Worm (Caenorhabditis elegans) whole organism, early embryonic: Measurements from ENCODE around the gene F42G2.7.

Experiments used
- B0310.2 ChIP-seq: sonication (generic microtip); optimal IDR thresholded peaks from 2 replicates; lab custom pipeline; 2016; ENCODE audit warnings: mild to moderate bottlenecking, missing genetic modification characterization, missing compliant biosample characterization
- F13C5.2 ChIP-seq: sonication (generic microtip); optimal IDR thresholded peaks from 2 replicates; lab custom pipeline; 2017; ENCODE audit warnings: mild to moderate bottlenecking, missing genetic modification characterization, inconsistent platforms, missing compliant biosample characterization
- aly-1 ChIP-seq: sonication (generic microtip); optimal IDR thresholded peaks from 2 replicates; lab custom pipeline; 2016; ENCODE audit warnings: missing genetic modification characterization, missing compliant biosample characterization
- ama-1 ChIP-seq: fragments of 150-350 bp; optimal IDR thresholded peaks from 2 replicates; lab custom pipeline; 2014
- ceh-13 ChIP-seq: fragments of 200-800 bp; sonication (Bioruptor generic); optimal IDR thresholded peaks from 2 replicates; lab custom pipeline; 2018; ENCODE audit warnings: mild to moderate bottlenecking, missing genetic modification characterization, missing compliant biosample characterization
- ceh-36 ChIP-seq: sonication (generic microtip); optimal IDR thresholded peaks from 2 replicates; lab custom pipeline; 2016; ENCODE audit warnings: missing genetic modification characterization, inconsistent platforms, missing compliant biosample characterization
- ets-7 ChIP-seq: sonication (generic microtip); optimal IDR thresholded peaks from 2 replicates; lab custom pipeline; 2016; ENCODE audit warnings: missing genotype, missing genetic modification characterization, missing compliant biosample characterization
- flt-1 ChIP-seq: fragments of 200-800 bp; sonication (Bioruptor generic); IDR thresholded peaks from 2 replicates; pipeline ENCODE4 v1.3.6; 2022; ENCODE audit warnings: missing genetic modification characterization, missing compliant biosample characterization
- hmbx-1 ChIP-seq: sonication (generic microtip); optimal IDR thresholded peaks from 2 replicates; lab custom pipeline; 2016; ENCODE audit warnings: mild to moderate bottlenecking, missing genetic modification characterization, missing compliant biosample characterization
- hnd-1 ChIP-seq: sonication (generic microtip); optimal IDR thresholded peaks from 2 replicates; lab custom pipeline; 2016; ENCODE audit warnings: missing genetic modification characterization, missing compliant biosample characterization
- pes-1 ChIP-seq: fragments of 200-800 bp; sonication (Bioruptor generic); IDR thresholded peaks from 2 replicates; pipeline ENCODE4 v1.3.6; 2022; ENCODE audit warnings: missing genetic modification reagents, missing genetic modification characterization, missing compliant biosample characterization
- scrt-1 ChIP-seq: fragments of 200-800 bp; sonication (Bioruptor generic); IDR thresholded peaks from 2 replicates; pipeline ENCODE4 v1.3.6; 2022; ENCODE audit warnings: missing genetic modification characterization, missing compliant biosample characterization
- tbx-11 ChIP-seq: fragments of 200-800 bp; sonication (Bioruptor generic); IDR thresholded peaks from 2 replicates; pipeline ENCODE4 v1.3.6; 2022; ENCODE audit warnings: missing genetic modification characterization, missing compliant biosample characterization
- tra-4 ChIP-seq: sonication (generic microtip); optimal IDR thresholded peaks from 2 replicates; lab custom pipeline; 2017; ENCODE audit warnings: missing genetic modification characterization, missing compliant biosample characterization

DNA sequence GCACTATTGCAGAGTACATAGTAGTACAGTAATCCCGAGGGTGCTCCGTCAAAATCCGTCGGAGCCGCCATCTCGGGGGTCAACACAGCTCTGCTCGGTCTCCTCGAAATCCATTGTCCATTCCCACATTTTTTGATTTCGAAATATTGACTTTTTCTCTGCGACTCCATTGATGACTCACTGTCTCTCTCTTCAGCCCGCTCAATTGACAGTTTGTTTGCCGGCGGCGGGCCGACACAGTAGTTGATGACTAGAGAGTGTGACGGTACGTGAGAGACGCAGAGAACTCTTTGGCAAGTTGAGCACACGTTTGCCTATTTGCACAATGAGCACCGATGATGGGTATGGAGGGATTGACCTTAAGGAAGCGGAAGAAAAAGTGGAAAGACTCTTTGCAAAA is 36.9 kb downstream of the F42G2.7 start:
- no peak for TF ChIP-seq tbx-11 (GFP tag; lab: Robert Waterston, UW)
- TF ChIP-seq flt-1 (GFP tag; lab: Robert Waterston, UW): no peak
- TF ChIP-seq ama-1 (lab: Kevin White, UChicago): no peak
- no peak for TF ChIP-seq ets-7 (tag; lab: Kevin White, UChicago)
- no peak for TF ChIP-seq F13C5.2 (tag; lab: Kevin White, UChicago)
- TF ChIP-seq aly-1 (tag; lab: Kevin White, UChicago): no peak
- no peak for TF ChIP-seq ceh-36
- TF ChIP-seq hnd-1 (tag; lab: Kevin White, UChicago): no peak
- no peak for TF ChIP-seq scrt-1 (GFP tag; lab: Robert Waterston, UW)
- no peak for TF ChIP-seq pes-1 (GFP tag; lab: Robert Waterston, UW)
- TF ChIP-seq B0310.2 (tag; lab: Kevin White, UChicago): no peak
- TF ChIP-seq tra-4 (tag; lab: Kevin White, UChicago): no peak
- TF ChIP-seq ceh-13 (GFP tag; lab: Kevin White, UChicago): no peak
- TF ChIP-seq hmbx-1: no peak
